Fruit fly (Drosophila melanogaster) whole organism, embryonic: ENCODE data around the gene moody.

ENCODE experiments used
- Awh ChIP-seq: fragments of 200-800 bp; sonication (Bioruptor generic); IDR thresholded peaks from 2 replicates; pipeline ENCODE4, ENCODE4 v1.3.6; 2022; ENCODE audit warnings: missing biosample characterization, missing genetic modification characterization
- Bteb2 ChIP-seq: fragments of 200-800 bp; sonication (Bioruptor generic); optimal IDR thresholded peaks from 2 replicates; lab custom pipeline; 2016; ENCODE audit warnings: missing biosample characterization, missing genetic modification characterization
- CG11085 ChIP-seq: fragments of 200-800 bp; sonication (Bioruptor generic); IDR thresholded peaks from 2 replicates; pipeline ENCODE4 v1.3.6; 2022; ENCODE audit warnings: missing biosample characterization, missing genetic modification characterization
- CG12104 ChIP-seq: fragments of 200-800 bp; sonication (Bioruptor generic); optimal IDR thresholded peaks from 3 replicates; lab custom pipeline; 2016; ENCODE audit warnings: missing biosample characterization, missing genetic modification characterization
- CG12155 ChIP-seq: fragments of 200-800 bp; sonication (Bioruptor generic); optimal IDR thresholded peaks from 3 replicates; lab custom pipeline; 2016; ENCODE audit warnings: missing biosample characterization, missing genetic modification characterization
- CG13624 ChIP-seq: fragments of 200-800 bp; sonication (Bioruptor generic); optimal IDR thresholded peaks from 2 replicates; lab custom pipeline; 2016; ENCODE audit warnings: missing biosample characterization, missing genetic modification characterization
- CG13775 ChIP-seq: fragments of 200-800 bp; sonication (Bioruptor generic); optimal IDR thresholded peaks from 3 replicates; lab custom pipeline; 2017; ENCODE audit warnings: missing biosample characterization, mild to moderate bottlenecking, missing genetic modification characterization
- CG14014 ChIP-seq: fragments of 200-800 bp; sonication (Bioruptor generic); IDR thresholded peaks from 2 replicates; pipeline ENCODE4 v1.3.6; 2022; ENCODE audit warnings: missing biosample characterization, missing genetic modification characterization
- CG1602 ChIP-seq: fragments of 200-800 bp; sonication (Bioruptor generic); optimal IDR thresholded peaks from 3 replicates; lab custom pipeline; 2016; ENCODE audit warnings: missing biosample characterization, missing genetic modification characterization
- CG1603 ChIP-seq: fragments of 200-800 bp; sonication (Bioruptor generic); optimal IDR thresholded peaks from 2 replicates; lab custom pipeline; 2019; ENCODE audit warnings: missing biosample characterization, mild to moderate bottlenecking, missing genetic modification characterization, moderate library complexity
- CG16813 ChIP-seq: fragments of 200-800 bp; sonication (Bioruptor generic); IDR thresholded peaks from 3 replicates; pipeline ENCODE4 v1.3.6; 2022; ENCODE audit warnings: missing biosample characterization, missing genetic modification characterization; ENCODE audit not compliant: partially characterized antibody
- CG17612 ChIP-seq: fragments of 200-800 bp; sonication (Bioruptor generic); IDR thresholded peaks from 2 replicates; pipeline ENCODE4 v1.3.6; 2022; ENCODE audit warnings: missing biosample characterization, missing genetic modification characterization
- CG18262 ChIP-seq: fragments of 200-800 bp; optimal IDR thresholded peaks from 3 replicates; lab custom pipeline; 2019; ENCODE audit warnings: missing biosample characterization, mild to moderate bottlenecking, missing genetic modification characterization, moderate library complexity
- CG2202 ChIP-seq: fragments of 200-800 bp; sonication (Bioruptor generic); optimal IDR thresholded peaks from 2 replicates; lab custom pipeline; 2018; ENCODE audit warnings: missing biosample characterization, mild to moderate bottlenecking, missing genetic modification characterization
- CG32767 ChIP-seq: fragments of 200-800 bp; sonication (Bioruptor generic); IDR thresholded peaks from 2 replicates; pipeline ENCODE4 v1.3.6; 2022; ENCODE audit warnings: missing biosample characterization, missing genetic modification characterization
- CG33213 ChIP-seq: fragments of 200-800 bp; sonication (Bioruptor generic); optimal IDR thresholded peaks from 3 replicates; lab custom pipeline; 2016; ENCODE audit warnings: missing biosample characterization, missing genetic modification characterization
- CG3726 ChIP-seq: fragments of 200-800 bp; sonication (Bioruptor generic); IDR thresholded peaks from 3 replicates; pipeline ENCODE4, ENCODE4 v1.3.6; 2022; ENCODE audit warnings: missing biosample characterization, missing genetic modification characterization
- CG43689 ChIP-seq: fragments of 200-800 bp; sonication (Bioruptor generic); IDR thresholded peaks from 2 replicates; pipeline ENCODE4 v1.3.6; 2022; ENCODE audit warnings: missing biosample characterization, missing genetic modification characterization
- CG7928 ChIP-seq: fragments of 200-800 bp; sonication (Bioruptor generic); optimal IDR thresholded peaks from 2 replicates; lab custom pipeline; 2017; ENCODE audit warnings: missing biosample characterization, mild to moderate bottlenecking, missing genetic modification characterization
- CG8281 ChIP-seq: fragments of 200-800 bp; sonication (Bioruptor generic); optimal IDR thresholded peaks from 2 replicates; lab custom pipeline; 2018; ENCODE audit warnings: missing biosample characterization, mild to moderate bottlenecking, missing genetic modification characterization, moderate library complexity
- D ChIP-seq, 2 experiments: fragments of 200-800 bp in 1 of 2; fragments of >200 bp in 1 of 2; sonication (Bioruptor generic) in 1 of 2; optimal IDR thresholded peaks; 2 replicates in 1 of 2; 3 replicates in 1 of 2; lab custom pipeline; 2017; ENCODE audit warnings: mild to moderate bottlenecking in 1 of 2, missing biosample characterization in 1 of 2, missing genetic modification characterization in 1 of 2, missing genetic modification reagents in 1 of 2
- D19B ChIP-seq: fragments of 200-800 bp; sonication (Bioruptor generic); optimal IDR thresholded peaks from 2 replicates; lab custom pipeline; 2017; ENCODE audit warnings: missing biosample characterization, mild to moderate bottlenecking, missing genetic modification characterization
- Dll ChIP-seq: fragments of 200-800 bp; sonication (Bioruptor generic); IDR thresholded peaks from 4 replicates; pipeline ENCODE4 v1.3.6; 2022; ENCODE audit warnings: missing biosample characterization, missing genetic modification characterization; ENCODE audit not compliant: partially characterized antibody
- Doc3 ChIP-seq: fragments of 200-800 bp; sonication (Bioruptor generic); IDR thresholded peaks from 3 replicates; pipeline ENCODE4 v1.3.6; 2022; ENCODE audit warnings: missing biosample characterization, missing genetic modification characterization; ENCODE audit not compliant: partially characterized antibody
- Fer1 ChIP-seq: fragments of 200-800 bp; sonication (Bioruptor generic); optimal IDR thresholded peaks from 2 replicates; lab custom pipeline; 2017; ENCODE audit warnings: missing biosample characterization, mild to moderate bottlenecking, missing genetic modification characterization
- Gug ChIP-seq: fragments of 200-800 bp; sonication (Bioruptor generic); IDR thresholded peaks from 4 replicates; pipeline ENCODE4 v1.3.6; 2022; ENCODE audit warnings: missing biosample characterization, missing genetic modification characterization
- HLH4C ChIP-seq: fragments of 200-800 bp; sonication (Bioruptor generic); IDR thresholded peaks from 3 replicates; pipeline ENCODE4 v1.3.6; 2022; ENCODE audit warnings: missing biosample characterization, missing genetic modification characterization; ENCODE audit not compliant: partially characterized antibody
- Mes4 ChIP-seq: fragments of 200-800 bp; sonication (Bioruptor generic); optimal IDR thresholded peaks from 2 replicates; lab custom pipeline; 2016; ENCODE audit warnings: missing biosample characterization, missing genetic modification characterization
- Nf-YB ChIP-seq: fragments of 200-800 bp; sonication (Bioruptor generic); optimal IDR thresholded peaks from 3 replicates; lab custom pipeline; 2019; ENCODE audit warnings: missing biosample characterization, mild to moderate bottlenecking, missing genetic modification characterization, moderate library complexity
- Pdp1 ChIP-seq, 2 experiments: fragments of 200-800 bp; sonication (Bioruptor generic); optimal IDR thresholded peaks; 3 replicates each; lab custom pipeline; 2016; ENCODE audit warnings: missing biosample characterization in 2 of 2, missing genetic modification characterization in 2 of 2, mild to moderate bottlenecking in 1 of 2, moderate library complexity in 1 of 2
- Poxn ChIP-seq: fragments of 200-800 bp; sonication (Bioruptor generic); IDR thresholded peaks from 2 replicates; pipeline ENCODE4 v1.3.6; 2022; ENCODE audit warnings: missing biosample characterization, missing genetic modification characterization
- Ptx1 ChIP-seq: fragments of 200-800 bp; sonication (Bioruptor generic); IDR thresholded peaks from 2 replicates; pipeline ENCODE4 v1.3.6; 2022; ENCODE audit warnings: missing biosample characterization, missing genetic modification characterization
- ato ChIP-seq: fragments of 200-800 bp; sonication (Bioruptor generic); IDR thresholded peaks from 2 replicates; pipeline ENCODE4 v1.3.6; 2022; ENCODE audit warnings: missing biosample characterization, missing genetic modification characterization; ENCODE audit not compliant: partially characterized antibody
- az2 ChIP-seq: fragments of 200-800 bp; sonication (Bioruptor generic); optimal IDR thresholded peaks from 3 replicates; lab custom pipeline; 2016; ENCODE audit warnings: missing biosample characterization, missing genetic modification characterization
- bsh ChIP-seq, 2 experiments: fragments of 200-800 bp; sonication (Bioruptor generic); optimal IDR thresholded peaks; 2 replicates each; lab custom pipeline; 2017 to 2018; ENCODE audit warnings: mild to moderate bottlenecking in 2 of 2, missing biosample characterization in 2 of 2, missing genetic modification characterization in 2 of 2, moderate library complexity in 1 of 2
- chif ChIP-seq, 2 experiments: fragments of 200-800 bp; sonication (Bioruptor generic); optimal IDR thresholded peaks; 3 replicates each; lab custom pipeline; 2016; ENCODE audit warnings: missing biosample characterization in 2 of 2, missing genetic modification characterization in 2 of 2
- insv ChIP-seq, 2 experiments: fragments of 200-800 bp; sonication (Bioruptor generic); optimal IDR thresholded peaks; 3 replicates each; lab custom pipeline; 2016 to 2018; ENCODE audit warnings: missing biosample characterization in 2 of 2, missing genetic modification characterization in 2 of 2
- jigr1 ChIP-seq: fragments of 200-800 bp; sonication (Bioruptor generic); IDR thresholded peaks from 3 replicates; pipeline ENCODE4 v1.3.6; 2022; ENCODE audit warnings: missing biosample characterization, missing genetic modification characterization
- kay ChIP-seq: fragments of 200-800 bp; sonication (Bioruptor generic); optimal IDR thresholded peaks from 2 replicates; lab custom pipeline; 2016; ENCODE audit warnings: missing biosample characterization, missing genetic modification characterization
- klu ChIP-seq: fragments of 200-800 bp; sonication (Bioruptor generic); IDR thresholded peaks from 2 replicates; pipeline ENCODE4 v1.3.6; 2022; ENCODE audit warnings: missing biosample characterization, missing genetic modification characterization
- lab ChIP-seq: fragments of 200-800 bp; sonication (Bioruptor generic); optimal IDR thresholded peaks from 3 replicates; lab custom pipeline; 2017; ENCODE audit warnings: missing biosample characterization, missing genetic modification characterization, mild to moderate bottlenecking, moderate library complexity, missing genetic modification reagents
- luna ChIP-seq: fragments of 200-800 bp; sonication (Bioruptor generic); optimal IDR thresholded peaks from 2 replicates; lab custom pipeline; 2016; ENCODE audit warnings: missing biosample characterization, missing genetic modification characterization
- nerfin-1 ChIP-seq: fragments of 200-800 bp; sonication (Bioruptor generic); optimal IDR thresholded peaks from 3 replicates; lab custom pipeline; 2019; ENCODE audit warnings: missing biosample characterization, mild to moderate bottlenecking, missing genetic modification characterization, moderate library complexity
- onecut ChIP-seq: fragments of 200-800 bp; sonication (Bioruptor generic); IDR thresholded peaks from 2 replicates; pipeline ENCODE4 v1.3.6; 2022; ENCODE audit warnings: missing biosample characterization, missing genetic modification characterization
- pan ChIP-seq, 4 experiments: fragments of >200 bp in 3 of 4; fragments of 200-800 bp in 1 of 4; sonication (Bioruptor generic) in 1 of 4; optimal IDR thresholded peaks in 3 of 4; IDR thresholded peaks in 1 of 4; 2 replicates each; pipeline versions ENCODE4 v1.3.6 to Lab custom; 2017 to 2022; ENCODE audit warnings: missing biosample characterization in 2 of 4, missing genetic modification characterization in 2 of 4, mixed read lengths in 1 of 4
- ranshi ChIP-seq: fragments of 200-800 bp; sonication (Bioruptor generic); IDR thresholded peaks from 2 replicates; pipeline ENCODE4 v1.3.6; 2022; ENCODE audit warnings: missing biosample characterization, missing genetic modification characterization
- yki ChIP-seq: fragments of >200 bp; optimal IDR thresholded peaks from 3 replicates; lab custom pipeline; 2018
- z ChIP-seq: fragments of 200-800 bp; sonication (Bioruptor generic); IDR thresholded peaks from 3 replicates; pipeline ENCODE4 v1.3.6; 2022; ENCODE audit warnings: missing biosample characterization, missing genetic modification characterization
- zf30C ChIP-seq: fragments of 200-800 bp; sonication (Bioruptor generic); optimal IDR thresholded peaks from 3 replicates; lab custom pipeline; 2018; ENCODE audit warnings: missing biosample characterization, mild to moderate bottlenecking, missing genetic modification characterization

The moody gene

DNA sequence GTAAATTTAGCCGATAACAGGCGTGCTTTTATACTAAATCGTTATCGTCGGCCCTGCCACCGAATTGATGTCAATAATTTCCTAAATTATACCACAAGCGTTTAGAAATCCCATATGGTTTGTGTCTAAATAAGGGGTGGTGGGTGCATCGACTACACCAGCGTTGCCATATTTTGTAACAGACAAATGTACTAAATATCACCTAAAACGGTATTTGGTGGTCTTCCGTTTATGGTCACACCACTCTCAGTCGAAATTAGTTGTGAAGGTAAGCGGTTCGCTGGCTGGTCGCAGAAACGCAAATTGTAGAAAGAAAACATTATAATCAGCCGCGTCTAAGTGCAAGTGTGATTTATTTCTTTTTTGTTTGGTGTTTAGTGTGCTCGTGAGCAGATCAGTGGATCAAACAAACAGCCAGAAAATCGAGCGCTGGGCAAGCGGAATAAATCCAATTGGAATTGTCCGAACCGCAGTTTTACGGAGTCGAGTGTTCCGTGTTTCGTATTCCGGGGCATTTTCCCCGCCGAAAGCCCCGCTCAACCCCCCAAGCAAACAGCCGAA, 30.5 kb upstream of the moody start, which contains the start of the genes CG16903 and Unc-76 (continued):
- TF ChIP-seq bsh (GFP tag; optimal IDR thresholded peaks at IDR 0.05; lab: Kevin White, UChicago) (peak in 1 of 2 experiments; percentile 21), luna (GFP tag; lab: Kevin White, UChicago) (no peak), Pdp1 (GFP tag; optimal IDR thresholded peaks at IDR 0.05; lab: Kevin White, UChicago) (peak in 1 of 2 experiments; percentile 68), CG12155 (peak; percentile 24), Awh (no peak), Doc3 (GFP tag; lab: Robert Waterston, UW) (no peak; the same call in 2 of the 3 replicates), D19B (GFP tag; lab: Kevin White, UChicago) (no peak), Poxn (no peak), Gug (GFP tag; lab: Robert Waterston, UW) (no peak), CG32767 (GFP tag; lab: Robert Waterston, UW) (no peak), jigr1 (GFP tag; lab: Robert Waterston, UW) (no peak), onecut (GFP tag; lab: Robert Waterston, UW) (peak; percentile 16; the same call in 1 of the 2 replicates), z (GFP tag; lab: Robert Waterston, UW) (no peak; the same call in 2 of the 3 replicates), CG33213 (GFP tag; lab: Kevin White, UChicago) (peak; percentile 91), kay (no peak), CG14014 (GFP tag; lab: Robert Waterston, UW) (peak; percentile 18; the same call in 1 of the 2 replicates), CG11085 (GFP tag; lab: Robert Waterston, UW) (no peak), CG16813 (no peak), pan (optimal IDR thresholded peaks at IDR 0.05; lab: Kevin White, UChicago) (no peak), pan (GFP tag; optimal IDR thresholded peaks at IDR 0.05 in 1 of 2, IDR thresholded peaks at IDR 0.05 in 1 of 2) (no peak), CG13624 (GFP tag; lab: Kevin White, UChicago) (peak; percentile 67), insv (GFP tag; optimal IDR thresholded peaks at IDR 0.05; lab: Kevin White, UChicago) (peak in 1 of 2 experiments; percentile 87), CG2202 (tag; lab: Kevin White, UChicago) (no peak), Ptx1 (no peak), Mes4 (GFP tag; lab: Kevin White, UChicago) (no peak), nerfin-1 (tag; lab: Kevin White, UChicago) (peak; percentile 47), CG1602 (no peak), lab (GFP tag; lab: Kevin White, UChicago) (peak; percentile 43), ato (GFP tag; lab: Robert Waterston, UW) (no peak), D (optimal IDR thresholded peaks at IDR 0.05; lab: Kevin White, UChicago) (no peak), D (GFP tag; optimal IDR thresholded peaks at IDR 0.05; lab: Kevin White, UChicago) (no peak), CG12104 (no peak), Nf-YB (peak; percentile 27), ranshi (no peak), CG18262 (tag; lab: Kevin White, UChicago) (peak; percentile 37), CG7928 (GFP tag; lab: Kevin White, UChicago) (peak; percentile 66), az2 (GFP tag; lab: Kevin White, UChicago) (no peak), chif (GFP tag; optimal IDR thresholded peaks at IDR 0.05; lab: Kevin White, UChicago) (peak; percentile 16 to 33), CG17612 (no peak), CG43689 (GFP tag; lab: Robert Waterston, UW) (no peak), HLH4C (GFP tag; lab: Robert Waterston, UW) (peak; percentile 49), zf30C (GFP tag; lab: Kevin White, UChicago) (no peak), Dll (GFP tag; lab: Robert Waterston, UW) (peak; percentile 40; the same call in 2 of the 4 replicates), CG13775 (GFP tag; lab: Kevin White, UChicago) (peak; percentile 52), Bteb2 (GFP tag; lab: Kevin White, UChicago) (peak; percentile 1), CG8281 (tag; lab: Kevin White, UChicago) (no peak), Fer1 (peak; percentile 75), CG1603 (tag; lab: Kevin White, UChicago) (peak; percentile 92), klu (GFP tag; lab: Robert Waterston, UW) (no peak), CG3726 (GFP tag; lab: Robert Waterston, UW) (no peak), yki (lab: Kevin White, UChicago) (no peak)
